Fruit fly (Drosophila melanogaster) whole organism, embryonic: ENCODE results near the gene CG15046.

Experiments used
- Awh ChIP-seq: fragments of 200-800 bp; sonication (Bioruptor generic); IDR thresholded peaks from 2 replicates; pipeline ENCODE4, ENCODE4 v1.3.6; 2022; ENCODE audit warnings: missing biosample characterization, missing genetic modification characterization
- CG10267 ChIP-seq: fragments of 200-800 bp; sonication (Bioruptor generic); optimal IDR thresholded peaks from 2 replicates; lab custom pipeline; 2018; ENCODE audit warnings: missing biosample characterization, mild to moderate bottlenecking, missing genetic modification characterization, moderate library complexity
- CG10979 ChIP-seq: fragments of 200-800 bp; sonication (Bioruptor generic); optimal IDR thresholded peaks from 2 replicates; lab custom pipeline; 2018; ENCODE audit warnings: missing biosample characterization, mild to moderate bottlenecking, missing genetic modification characterization, moderate library complexity
- CG14667 ChIP-seq: fragments of 200-800 bp; sonication (Bioruptor generic); IDR thresholded peaks from 2 replicates; pipeline ENCODE4 v1.3.6; 2022; ENCODE audit warnings: missing biosample characterization, missing genetic modification characterization
- CG15011 ChIP-seq: fragments of 200-800 bp; sonication (Bioruptor generic); optimal IDR thresholded peaks from 3 replicates; lab custom pipeline; 2018; ENCODE audit warnings: missing biosample characterization, mild to moderate bottlenecking, missing genetic modification characterization
- CG17568 ChIP-seq: fragments of 200-800 bp; sonication (Bioruptor generic); optimal IDR thresholded peaks from 2 replicates; lab custom pipeline; 2018; ENCODE audit warnings: missing biosample characterization, mild to moderate bottlenecking, missing genetic modification characterization, moderate library complexity
- CG17912 ChIP-seq: fragments of 200-800 bp; sonication (Bioruptor generic); optimal IDR thresholded peaks from 2 replicates; lab custom pipeline; 2018; ENCODE audit warnings: missing biosample characterization, mild to moderate bottlenecking, missing genetic modification characterization
- CG31224 ChIP-seq: fragments of 200-800 bp; sonication (Bioruptor generic); IDR thresholded peaks from 2 replicates; pipeline ENCODE4 v1.3.6; 2022; ENCODE audit warnings: missing biosample characterization, missing genetic modification characterization
- CG31388 ChIP-seq: fragments of 200-800 bp; sonication (Bioruptor generic); optimal IDR thresholded peaks from 2 replicates; lab custom pipeline; 2016; ENCODE audit warnings: missing biosample characterization, missing genetic modification characterization
- CG42726 ChIP-seq: fragments of 200-800 bp; sonication (Bioruptor generic); IDR thresholded peaks from 2 replicates; pipeline ENCODE4 v1.3.6; 2022; ENCODE audit warnings: missing biosample characterization, missing genetic modification characterization; ENCODE audit not compliant: partially characterized antibody
- CG43689 ChIP-seq: fragments of 200-800 bp; sonication (Bioruptor generic); IDR thresholded peaks from 2 replicates; pipeline ENCODE4 v1.3.6; 2022; ENCODE audit warnings: missing biosample characterization, missing genetic modification characterization
- CG4424 ChIP-seq: fragments of 200-800 bp; sonication (Bioruptor generic); optimal IDR thresholded peaks from 3 replicates; lab custom pipeline; 2016; ENCODE audit warnings: missing biosample characterization, missing genetic modification characterization
- CG4730 ChIP-seq: fragments of 200-800 bp; sonication (Bioruptor generic); IDR thresholded peaks from 2 replicates; pipeline ENCODE4 v1.3.6; 2022; ENCODE audit warnings: missing biosample characterization, missing genetic modification characterization
- CG7357 ChIP-seq: fragments of 200-800 bp; sonication (Bioruptor generic); IDR thresholded peaks from 3 replicates; pipeline ENCODE4 v1.3.6; 2022; ENCODE audit warnings: missing biosample characterization, missing genetic modification characterization
- CG7963 ChIP-seq: fragments of 200-800 bp; sonication (Bioruptor generic); IDR thresholded peaks from 3 replicates; pipeline ENCODE4 v1.3.6; 2022; ENCODE audit warnings: missing biosample characterization, missing genetic modification characterization; ENCODE audit not compliant: partially characterized antibody
- CG8924 ChIP-seq: fragments of 200-800 bp; optimal IDR thresholded peaks from 3 replicates; lab custom pipeline; 2019; ENCODE audit warnings: missing biosample characterization, mild to moderate bottlenecking, missing genetic modification characterization, moderate library complexity
- CG9797 ChIP-seq: fragments of 200-800 bp; sonication (Bioruptor generic); optimal IDR thresholded peaks from 3 replicates; lab custom pipeline; 2018; ENCODE audit warnings: missing biosample characterization, mild to moderate bottlenecking, missing genetic modification characterization
- CkIIα-i1 ChIP-seq: fragments of 200-800 bp; sonication (Bioruptor generic); IDR thresholded peaks from 2 replicates; pipeline ENCODE4 v1.3.6; 2022; ENCODE audit warnings: missing biosample characterization, missing genetic modification characterization
- CrebB ChIP-seq: fragments of 200-800 bp; sonication (Bioruptor generic); optimal IDR thresholded peaks from 3 replicates; lab custom pipeline; 2018; ENCODE audit warnings: missing biosample characterization, mild to moderate bottlenecking, missing genetic modification characterization
- Dbx ChIP-seq: fragments of 200-800 bp; sonication (Bioruptor generic); IDR thresholded peaks from 3 replicates; pipeline ENCODE4 v1.3.6; 2022; ENCODE audit warnings: missing biosample characterization, missing genetic modification characterization
- ERR ChIP-seq: fragments of 200-800 bp; sonication (Bioruptor generic); optimal IDR thresholded peaks from 2 replicates; lab custom pipeline; 2016; ENCODE audit warnings: missing biosample characterization, missing genetic modification characterization
- Eip74EF ChIP-seq, 2 experiments: fragments of 200-800 bp in 1 of 2; fragments of >200 bp in 1 of 2; sonication (Bioruptor generic) in 1 of 2; optimal IDR thresholded peaks; 2 replicates each; lab custom pipeline; 2017 to 2019; ENCODE audit warnings: missing biosample characterization in 2 of 2, missing genetic modification characterization in 2 of 2, mild to moderate bottlenecking in 1 of 2, moderate library complexity in 1 of 2
- Fer3 ChIP-seq: fragments of 200-800 bp; sonication (Bioruptor generic); optimal IDR thresholded peaks from 2 replicates; lab custom pipeline; 2018; ENCODE audit warnings: missing biosample characterization, mild to moderate bottlenecking, missing genetic modification characterization, moderate library complexity
- Hey ChIP-seq: fragments of 200-800 bp; sonication (Bioruptor generic); optimal IDR thresholded peaks from 3 replicates; lab custom pipeline; 2018; ENCODE audit warnings: missing biosample characterization, mild to moderate bottlenecking, missing genetic modification characterization
- MBD-R2 ChIP-seq: fragments of 200-800 bp; sonication (Bioruptor generic); IDR thresholded peaks from 2 replicates; pipeline ENCODE4 v1.3.6; 2022; ENCODE audit warnings: missing biosample characterization, missing genetic modification characterization
- NfI ChIP-seq: fragments of 200-800 bp; sonication (Bioruptor generic); optimal IDR thresholded peaks from 3 replicates; lab custom pipeline; 2018; ENCODE audit warnings: missing biosample characterization, mild to moderate bottlenecking, missing genetic modification characterization, moderate library complexity
- Opbp ChIP-seq: fragments of 200-800 bp; sonication (Bioruptor generic); IDR thresholded peaks from 3 replicates; pipeline ENCODE4 v1.3.6; 2022; ENCODE audit warnings: missing biosample characterization, missing genetic modification characterization; ENCODE audit not compliant: partially characterized antibody
- PHDP ChIP-seq: fragments of 200-800 bp; sonication (Bioruptor generic); optimal IDR thresholded peaks from 3 replicates; lab custom pipeline; 2018; ENCODE audit warnings: missing biosample characterization, mild to moderate bottlenecking, missing genetic modification characterization, moderate library complexity
- Xbp1 ChIP-seq: fragments of 200-800 bp; sonication (Bioruptor generic); optimal IDR thresholded peaks from 3 replicates; lab custom pipeline; 2016; ENCODE audit warnings: missing biosample characterization, mild to moderate bottlenecking, missing genetic modification characterization
- ac ChIP-seq: fragments of 200-800 bp; sonication (Bioruptor generic); optimal IDR thresholded peaks from 3 replicates; lab custom pipeline; 2017; ENCODE audit warnings: missing biosample characterization, mild to moderate bottlenecking, missing genetic modification characterization
- ase ChIP-seq: fragments of 200-800 bp; sonication (Bioruptor generic); IDR thresholded peaks from 3 replicates; pipeline ENCODE4 v1.3.6; 2022; ENCODE audit warnings: missing biosample characterization, missing genetic modification characterization
- caup ChIP-seq: fragments of 200-800 bp; sonication (Bioruptor generic); optimal IDR thresholded peaks from 3 replicates; lab custom pipeline; 2017; ENCODE audit warnings: missing biosample characterization, mild to moderate bottlenecking, missing genetic modification characterization, moderate library complexity; ENCODE audit not compliant: severe bottlenecking
- da ChIP-seq: fragments of 200-800 bp; sonication (Bioruptor generic); optimal IDR thresholded peaks from 2 replicates; lab custom pipeline; 2016; ENCODE audit warnings: missing biosample characterization, missing genetic modification characterization
- en ChIP-seq: fragments of 200-800 bp; sonication (Bioruptor generic); optimal IDR thresholded peaks from 2 replicates; lab custom pipeline; 2016; ENCODE audit warnings: missing biosample characterization, missing genetic modification characterization
- gem ChIP-seq: fragments of 200-800 bp; sonication (Bioruptor generic); optimal IDR thresholded peaks from 2 replicates; lab custom pipeline; 2019; ENCODE audit warnings: missing biosample characterization, mild to moderate bottlenecking, missing genetic modification characterization, moderate library complexity
- h ChIP-seq: fragments of >200 bp; optimal IDR thresholded peaks from 2 replicates; lab custom pipeline; 2017
- klu ChIP-seq: fragments of 200-800 bp; sonication (Bioruptor generic); IDR thresholded peaks from 2 replicates; pipeline ENCODE4 v1.3.6; 2022; ENCODE audit warnings: missing biosample characterization, missing genetic modification characterization
- lov ChIP-seq, 2 experiments: fragments of 200-800 bp in 1 of 2; fragments of >200 bp in 1 of 2; sonication (Bioruptor generic) in 1 of 2; IDR thresholded peaks in 1 of 2; optimal IDR thresholded peaks in 1 of 2; 2 replicates in 1 of 2; 3 replicates in 1 of 2; pipeline versions ENCODE4 v1.3.6 to Lab custom; 2017 to 2022; ENCODE audit warnings: missing biosample characterization in 1 of 2, missing genetic modification characterization in 1 of 2
- nerfin-2 ChIP-seq: fragments of 200-800 bp; sonication (Bioruptor generic); IDR thresholded peaks from 2 replicates; pipeline ENCODE4 v1.3.6; 2022; ENCODE audit warnings: missing biosample characterization, missing genetic modification characterization; ENCODE audit not compliant: partially characterized antibody
- nom ChIP-seq: fragments of 200-800 bp; sonication (Bioruptor generic); optimal IDR thresholded peaks from 2 replicates; lab custom pipeline; 2017; ENCODE audit warnings: missing biosample characterization, missing genetic modification characterization, mild to moderate bottlenecking, moderate library complexity, missing genetic modification reagents
- pan ChIP-seq, 4 experiments: fragments of >200 bp in 3 of 4; fragments of 200-800 bp in 1 of 4; sonication (Bioruptor generic) in 1 of 4; optimal IDR thresholded peaks in 3 of 4; IDR thresholded peaks in 1 of 4; 2 replicates each; pipeline versions ENCODE4 v1.3.6 to Lab custom; 2017 to 2022; ENCODE audit warnings: missing biosample characterization in 2 of 4, missing genetic modification characterization in 2 of 4, mixed read lengths in 1 of 4
- psq ChIP-seq: fragments of 200-800 bp; sonication (Bioruptor generic); optimal IDR thresholded peaks from 2 replicates; lab custom pipeline; 2017; ENCODE audit warnings: missing biosample characterization, missing genetic modification characterization
- sima ChIP-seq: fragments of 200-800 bp; sonication (Bioruptor generic); optimal IDR thresholded peaks from 2 replicates; lab custom pipeline; 2016; ENCODE audit warnings: missing biosample characterization, missing genetic modification characterization
- sr ChIP-seq: fragments of 200-800 bp; sonication (Bioruptor generic); IDR thresholded peaks from 3 replicates; pipeline ENCODE4 v1.3.6; 2022; ENCODE audit warnings: missing biosample characterization, missing genetic modification characterization
- tap ChIP-seq: fragments of 200-800 bp; optimal IDR thresholded peaks from 3 replicates; lab custom pipeline; 2019; ENCODE audit warnings: missing biosample characterization, mild to moderate bottlenecking, missing genetic modification characterization, moderate library complexity
- tx ChIP-seq: fragments of 200-800 bp; sonication (Bioruptor generic); optimal IDR thresholded peaks from 2 replicates; lab custom pipeline; 2016; ENCODE audit warnings: missing biosample characterization, missing genetic modification characterization
- vnd ChIP-seq: fragments of 200-800 bp; sonication (Bioruptor generic); IDR thresholded peaks from 3 replicates; pipeline ENCODE4 v1.3.6; 2022; ENCODE audit warnings: missing biosample characterization, missing genetic modification characterization; ENCODE audit not compliant: partially characterized antibody
- wek ChIP-seq: fragments of 200-800 bp; sonication (Bioruptor generic); optimal IDR thresholded peaks from 3 replicates; lab custom pipeline; 2018; ENCODE audit warnings: missing biosample characterization, mild to moderate bottlenecking, missing genetic modification characterization, moderate library complexity

CG15046 gene

dm6 chrX:18479307-18480134, 9.9 kb downstream of the CG15046 start, which contains the start of gene CG32547 (continued):
- no peak for TF ChIP-seq CG9797 (GFP tag; lab: Kevin White, UChicago)
- no peak for TF ChIP-seq ERR
- TF ChIP-seq CG31224 (GFP tag; lab: Robert Waterston, UW), result no peak
- TF ChIP-seq CG43689 (GFP tag; lab: Robert Waterston, UW), result no peak
- peak; percentile 21 for TF ChIP-seq CG4424
- no peak for TF ChIP-seq caup (GFP tag; lab: Kevin White, UChicago)
- no peak for TF ChIP-seq CG14667
- TF ChIP-seq lov (optimal IDR thresholded peaks at IDR 0.05; lab: Kevin White, UChicago), result no peak
- no peak for TF ChIP-seq lov (GFP tag; IDR thresholded peaks at IDR 0.05; lab: Robert Waterston, UW)
- no peak for TF ChIP-seq Eip74EF (GFP tag; optimal IDR thresholded peaks at IDR 0.05; lab: Kevin White, UChicago)
- no peak for TF ChIP-seq Awh (GFP tag; lab: Robert Waterston, UW)
- TF ChIP-seq sima (GFP tag; lab: Kevin White, UChicago), result no peak
- TF ChIP-seq nerfin-2 (GFP tag; lab: Robert Waterston, UW), result no peak
- TF ChIP-seq sr, result no peak
- no peak for TF ChIP-seq Opbp (GFP tag; lab: Robert Waterston, UW)
- no peak for TF ChIP-seq h
- TF ChIP-seq CG15011 (GFP tag; lab: Kevin White, UChicago), result no peak
- no peak for TF ChIP-seq PHDP (tag; lab: Kevin White, UChicago)
- no peak for TF ChIP-seq CG17568
- no peak for TF ChIP-seq CG7963 (GFP tag; lab: Robert Waterston, UW)
- 0 out of 3 replicates have a peak, but pooled peaks have one; percentile 7 for TF ChIP-seq Dbx (GFP tag; lab: Robert Waterston, UW)
- no peak for TF ChIP-seq tx (GFP tag; lab: Kevin White, UChicago)
- TF ChIP-seq CG10979 (tag; lab: Kevin White, UChicago), result no peak
- TF ChIP-seq ase, result no peak
- TF ChIP-seq en (GFP tag; lab: Kevin White, UChicago), result no peak
- TF ChIP-seq vnd (GFP tag; lab: Robert Waterston, UW), result no peak
- no peak for TF ChIP-seq klu (GFP tag; lab: Robert Waterston, UW)
- TF ChIP-seq tap (tag; lab: Kevin White, UChicago), result no peak
- TF ChIP-seq CG4730 (GFP tag; lab: Robert Waterston, UW), result no peak
- TF ChIP-seq da (GFP tag; lab: Kevin White, UChicago), result no peak
- TF ChIP-seq wek, result no peak
- no peak for TF ChIP-seq CG17912 (GFP tag; lab: Kevin White, UChicago)
- TF ChIP-seq Hey (tag; lab: Kevin White, UChicago), result no peak
- peak; percentile 84 for TF ChIP-seq psq
- TF ChIP-seq Fer3 (tag; lab: Kevin White, UChicago), result no peak
- TF ChIP-seq CG8924, result no peak
- no peak for TF ChIP-seq nom (GFP tag; lab: Kevin White, UChicago)
- TF ChIP-seq CG31388 (GFP tag; lab: Kevin White, UChicago), result no peak
- peak; percentile 40 for TF ChIP-seq MBD-R2
- TF ChIP-seq CG42726 (GFP tag; lab: Robert Waterston, UW), result no peak
- TF ChIP-seq ac (GFP tag; lab: Kevin White, UChicago), result no peak
- TF ChIP-seq CrebB (tag; lab: Kevin White, UChicago), result no peak
- TF ChIP-seq NfI, result no peak
- peak; percentile 5 for TF ChIP-seq CG10267 (tag; lab: Kevin White, UChicago)
- no peak for TF ChIP-seq CkIIα-i1 (GFP tag; lab: Robert Waterston, UW)
- TF ChIP-seq Xbp1, result peak; percentile 18
- TF ChIP-seq CG7357 (GFP tag; lab: Robert Waterston, UW), result no peak
- TF ChIP-seq pan (optimal IDR thresholded peaks at IDR 0.05; lab: Kevin White, UChicago), result no peak
- TF ChIP-seq pan (GFP tag; optimal IDR thresholded peaks at IDR 0.05 in 1 of 2, IDR thresholded peaks at IDR 0.05 in 1 of 2), result no peak
- TF ChIP-seq gem, result peak; percentile 34
